Worm (Caenorhabditis elegans) whole organism, L4/young adult: ENCODE results near the gene srw-2.

Source experiments
- W03F9.2 ChIP-seq: fragments of 150-350 bp; optimal IDR thresholded peaks from 2 replicates; lab custom pipeline; 2014; ENCODE audit warnings: missing biosample characterization, missing genetic modification characterization
- him-1 ChIP-seq: sonication (generic microtip); optimal IDR thresholded peaks from 2 replicates; lab custom pipeline; 2016; ENCODE audit warnings: missing genotype, missing genetic modification reagents, missing genetic modification characterization, missing compliant biosample characterization

DNA sequence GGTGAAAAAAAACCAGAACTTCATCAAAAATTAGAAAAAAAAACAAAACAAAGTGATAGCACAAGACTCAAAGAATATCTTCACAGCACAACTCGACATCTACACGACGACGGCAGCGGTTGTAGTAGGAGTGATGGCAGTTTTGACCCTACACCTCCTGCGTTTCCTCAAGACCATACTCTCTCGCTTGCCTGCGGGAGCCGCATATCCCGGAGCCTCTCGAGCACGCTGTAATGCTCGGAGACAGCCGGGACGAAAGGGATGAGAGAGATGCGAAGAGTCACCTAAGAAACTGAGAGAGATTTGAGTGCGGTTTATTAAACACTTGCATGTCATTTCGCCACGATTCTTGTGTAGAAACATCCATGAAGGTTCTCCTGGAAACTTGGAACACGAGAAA, 21.2 kb upstream of the srw-2 start:
- TF ChIP-seq him-1 (no peak), W03F9.2 (no peak)
